Worm (Caenorhabditis elegans): ENCODE results near the gene C36C5.4.

- TF ChIP-seq snpc-4 (GFP tag; optimal IDR thresholded peaks at IDR 0.05) (no peak), snpc-4 (tag; optimal IDR thresholded peaks at IDR 0.05) (no peak), F57A8.1 (GFP tag; optimal IDR thresholded peaks at IDR 0.05) (no peak), nhr-120 (GFP tag; IDR thresholded peaks at IDR 0.05) (no peak), dpl-1 (GFP tag; optimal IDR thresholded peaks at IDR 0.05) (no peak), ama-1 (optimal IDR thresholded peaks at IDR 0.05) (no peak), ama-1 (GFP tag; optimal IDR thresholded peaks at IDR 0.05) (no peak), nhr-90 (tag; optimal IDR thresholded peaks at IDR 0.05) (no peak), nfya-1 (tag; optimal IDR thresholded peaks at IDR 0.05; ENCODE audit: borderline replicate concordance, insufficient read depth) (no peak), unc-130 (GFP tag; optimal IDR thresholded peaks at IDR 0.05) (no peak), F49E8.2 (tag; optimal IDR thresholded peaks at IDR 0.05; ENCODE audit: insufficient read depth) (no peak), egrh-3 (GFP tag; IDR thresholded peaks at IDR 0.05) (no peak), akir-1 (GFP tag; optimal IDR thresholded peaks at IDR 0.05) (no peak), pha-4 (tag; optimal IDR thresholded peaks at IDR 0.05) (no peak), T07F8.4 (tag; optimal IDR thresholded peaks at IDR 0.05) (no peak), K12H6.12 (tag; optimal IDR thresholded peaks at IDR 0.05) (no peak)
Observed at ce11 chrV:3144494-3144893, 21.9 kb upstream of the C36C5.4 start, which contains the start of gene srab-10.

Measured in whole organism, young adult.